Fruit fly (Drosophila melanogaster) S2 (cell line): Measurements from ENCODE around the gene CG7239.

Experiments used
- CG8478 ChIP-seq: fragments of >200 bp; optimal IDR thresholded peaks from 2 replicates; lab custom pipeline; 2018
- CTCF ChIP-seq, 2 experiments: fragments of >200 bp; optimal IDR thresholded peaks; 2 replicates each; lab custom pipeline; 2018

dm6 chr2L:5778157-5778556 is 23.9 kb upstream of the CG7239 start:
- no peak for TF ChIP-seq CG8478
- TF ChIP-seq CTCF (optimal IDR thresholded peaks at IDR 0.05; lab: Kevin White, UChicago), result no peak
